Fruit fly (Drosophila melanogaster): ENCODE results near the gene CtsL4.

CtsL4 gene

dm6 chr2L:10375464-10376236 is 19.3 kb upstream of the CtsL4 start, which contains the start of the genes CG33303 and dpr19 (continued):
- peak; percentile 83 for TF ChIP-seq CG9727 (GFP tag; optimal IDR thresholded peaks at IDR 0.05)
- TF ChIP-seq CG6791 (GFP tag; IDR thresholded peaks at IDR 0.05; ENCODE audit: partially characterized antibody), result no peak
- peak; percentile 52; the same call in 1 of the 2 replicates for TF ChIP-seq lmd (GFP tag; IDR thresholded peaks at IDR 0.05)
- no peak for TF ChIP-seq Bdp1 (GFP tag; optimal IDR thresholded peaks at IDR 0.05)
- TF ChIP-seq CG14050 (GFP tag; IDR thresholded peaks at IDR 0.05), result no peak; the same call in 2 of the 3 replicates
- no peak for TF ChIP-seq corto (GFP tag; optimal IDR thresholded peaks at IDR 0.05)
- TF ChIP-seq CG1647 (GFP tag; optimal IDR thresholded peaks at IDR 0.05), result no peak
- no peak for TF ChIP-seq maf-S (GFP tag; optimal IDR thresholded peaks at IDR 0.05)
- no peak for TF ChIP-seq sens-2 (GFP tag; IDR thresholded peaks at IDR 0.05)
- TF ChIP-seq CG8765 (GFP tag; IDR thresholded peaks at IDR 0.05), result no peak
- peak; percentile 80 for TF ChIP-seq dmrt99B (tag; optimal IDR thresholded peaks at IDR 0.05)
- TF ChIP-seq rib (GFP tag; IDR thresholded peaks at IDR 0.05), result no peak
- no peak for TF ChIP-seq org-1 (GFP tag; optimal IDR thresholded peaks at IDR 0.05)
- TF ChIP-seq sc (optimal IDR thresholded peaks at IDR 0.05), result no peak
- TF ChIP-seq sc (GFP tag; optimal IDR thresholded peaks at IDR 0.05), result peak; percentile 33
- peak; percentile 48 for TF ChIP-seq HmgZ (tag; optimal IDR thresholded peaks at IDR 0.05)
- no peak for TF ChIP-seq mirr (GFP tag; optimal IDR thresholded peaks at IDR 0.05)
- peak; percentile 20 for TF ChIP-seq CG10462 (GFP tag; optimal IDR thresholded peaks at IDR 0.05)
- no peak for TF ChIP-seq CG6272 (GFP tag; IDR thresholded peaks at IDR 0.05)
- TF ChIP-seq Meics (GFP tag; optimal IDR thresholded peaks at IDR 0.05), result peak; percentile 80
- TF ChIP-seq Scr (GFP tag; IDR thresholded peaks at IDR 0.05; ENCODE audit: partially characterized antibody), result no peak
- TF ChIP-seq Ptx1 (GFP tag; IDR thresholded peaks at IDR 0.05), result peak; percentile 65
- TF ChIP-seq zen2 (GFP tag; IDR thresholded peaks at IDR 0.05; ENCODE audit: partially characterized antibody), result no peak
- TF ChIP-seq Dad (GFP tag; optimal IDR thresholded peaks at IDR 0.05), result no peak
- no peak for TF ChIP-seq Oaz (GFP tag; IDR thresholded peaks at IDR 0.05)
- TF ChIP-seq gsb-n (tag; optimal IDR thresholded peaks at IDR 0.05), result peak; percentile 82
- no peak for TF ChIP-seq peb (GFP tag; IDR thresholded peaks at IDR 0.05)
- TF ChIP-seq CG3847 (GFP tag; IDR thresholded peaks at IDR 0.05), result peak; percentile 41; the same call in 1 of the 2 replicates
- TF ChIP-seq kni (GFP tag; optimal IDR thresholded peaks at IDR 0.05), result no peak
- TF ChIP-seq Lpt (GFP tag; optimal IDR thresholded peaks at IDR 0.05), result no peak
- peak; percentile 52 for TF ChIP-seq CG1602 (GFP tag; optimal IDR thresholded peaks at IDR 0.05)
- peak; percentile 64 for TF ChIP-seq CG30403 (GFP tag; optimal IDR thresholded peaks at IDR 0.05)
- peak; percentile 59 for TF ChIP-seq pzg (GFP tag; optimal IDR thresholded peaks at IDR 0.05)
- no peak for TF ChIP-seq disco-r (GFP tag; optimal IDR thresholded peaks at IDR 0.05)
- TF ChIP-seq fd96Cb (tag; optimal IDR thresholded peaks at IDR 0.05), result peak; percentile 66
- peak; percentile 65 for TF ChIP-seq bcd (GFP tag; optimal IDR thresholded peaks at IDR 0.05)
- TF ChIP-seq CG2875 (GFP tag; optimal IDR thresholded peaks at IDR 0.05), result peak; percentile 36
- TF ChIP-seq CG2129 (GFP tag; IDR thresholded peaks at IDR 0.05; ENCODE audit: partially characterized antibody), result no peak
- peak; percentile 55 for TF ChIP-seq Lhr (GFP tag; optimal IDR thresholded peaks at IDR 0.05)
- TF ChIP-seq Fer3 (tag; optimal IDR thresholded peaks at IDR 0.05), result peak; percentile 71
- no peak for TF ChIP-seq Doc2 (GFP tag; IDR thresholded peaks at IDR 0.05)
- peak; percentile 66 for TF ChIP-seq CG6854 (GFP tag; optimal IDR thresholded peaks at IDR 0.05)
- TF ChIP-seq btn (GFP tag; optimal IDR thresholded peaks at IDR 0.05), result no peak
- peak; percentile 43 for TF ChIP-seq ind (GFP tag; optimal IDR thresholded peaks at IDR 0.05)
- TF ChIP-seq CG13123 (GFP tag; optimal IDR thresholded peaks at IDR 0.05), result peak; percentile 50
- peak; percentile 90 for TF ChIP-seq PHDP (tag; optimal IDR thresholded peaks at IDR 0.05)
- TF ChIP-seq Mes4 (GFP tag; optimal IDR thresholded peaks at IDR 0.05), result no peak
- TF ChIP-seq cg (GFP tag; optimal IDR thresholded peaks at IDR 0.05), result no peak
- TF ChIP-seq tll (GFP tag; optimal IDR thresholded peaks at IDR 0.05), result no peak
- TF ChIP-seq CG4360 (GFP tag; IDR thresholded peaks at IDR 0.05), result 0 out of 2 replicates have a peak, but pooled peaks have one; percentile 7
